Worm (Caenorhabditis elegans): ENCODE data around the gene T04C10.3.

ce11 chrX:14778112-14778511 is 34.0 kb upstream of the T04C10.3 start:
- TF ChIP-seq lin-13 (GFP tag; optimal IDR thresholded peaks at IDR 0.05) (no peak), snpc-4 (tag; optimal IDR thresholded peaks at IDR 0.05) (no peak), nhr-28 (tag; optimal IDR thresholded peaks at IDR 0.05) (no peak), ztf-11 (tag; optimal IDR thresholded peaks at IDR 0.05) (no peak), lsy-2 (tag; optimal IDR thresholded peaks at IDR 0.05) (no peak), ama-1 (optimal IDR thresholded peaks at IDR 0.05) (no peak)
